Fruit fly (Drosophila melanogaster) whole organism, embryonic: Measurements from ENCODE around the gene CG7320.
A peak's percentile ranks its signal among the peaks of the same experiment; 100 is the strongest.

ENCODE experiments used
- Atf-2 ChIP-seq: fragments of 200-800 bp; sonication (Bioruptor generic); optimal IDR thresholded peaks from 2 replicates; lab custom pipeline; 2016; ENCODE audit warnings: missing biosample characterization, missing genetic modification characterization
- BEAF-32 ChIP-seq: fragments of 200-800 bp; sonication (Bioruptor generic); optimal IDR thresholded peaks from 3 replicates; lab custom pipeline; 2017; ENCODE audit warnings: missing biosample characterization, missing genetic modification characterization, mild to moderate bottlenecking, moderate library complexity, missing genetic modification reagents
- BtbVII ChIP-seq: fragments of 200-800 bp; sonication (Bioruptor generic); optimal IDR thresholded peaks from 3 replicates; lab custom pipeline; 2017; ENCODE audit warnings: missing biosample characterization, mild to moderate bottlenecking, missing genetic modification characterization
- CG10209 ChIP-seq: fragments of 200-800 bp; sonication (Bioruptor generic); optimal IDR thresholded peaks from 3 replicates; lab custom pipeline; 2017; ENCODE audit warnings: missing biosample characterization, mild to moderate bottlenecking, missing genetic modification characterization, missing genetic modification reagents
- CG10366 ChIP-seq: fragments of 200-800 bp; sonication (Bioruptor generic); IDR thresholded peaks from 2 replicates; pipeline ENCODE4 v1.3.6; 2022; ENCODE audit warnings: missing biosample characterization, missing genetic modification characterization
- CG10979 ChIP-seq: fragments of 200-800 bp; sonication (Bioruptor generic); optimal IDR thresholded peaks from 2 replicates; lab custom pipeline; 2018; ENCODE audit warnings: missing biosample characterization, mild to moderate bottlenecking, missing genetic modification characterization, moderate library complexity
- CG11504 ChIP-seq: fragments of 200-800 bp; sonication (Bioruptor generic); optimal IDR thresholded peaks from 3 replicates; lab custom pipeline; 2019; ENCODE audit warnings: missing biosample characterization, mild to moderate bottlenecking, missing genetic modification characterization, moderate library complexity
- CG12155 ChIP-seq: fragments of 200-800 bp; sonication (Bioruptor generic); optimal IDR thresholded peaks from 3 replicates; lab custom pipeline; 2016; ENCODE audit warnings: missing biosample characterization, missing genetic modification characterization
- CG12219 ChIP-seq: fragments of 200-800 bp; sonication (Bioruptor generic); optimal IDR thresholded peaks from 3 replicates; lab custom pipeline; 2018; ENCODE audit warnings: missing biosample characterization, mild to moderate bottlenecking, missing genetic modification characterization
- CG12391 ChIP-seq: fragments of 200-800 bp; sonication (Bioruptor generic); optimal IDR thresholded peaks from 3 replicates; lab custom pipeline; 2018; ENCODE audit warnings: missing biosample characterization, mild to moderate bottlenecking, missing genetic modification characterization, moderate library complexity
- CG12942 ChIP-seq: fragments of 200-800 bp; sonication (Bioruptor generic); optimal IDR thresholded peaks from 3 replicates; lab custom pipeline; 2016; ENCODE audit warnings: missing biosample characterization, missing genetic modification characterization
- CG13424 ChIP-seq: fragments of 200-800 bp; sonication (Bioruptor generic); optimal IDR thresholded peaks from 2 replicates; lab custom pipeline; 2019; ENCODE audit warnings: missing biosample characterization, mild to moderate bottlenecking, missing genetic modification characterization, moderate library complexity
- CG14014 ChIP-seq: fragments of 200-800 bp; sonication (Bioruptor generic); IDR thresholded peaks from 2 replicates; pipeline ENCODE4 v1.3.6; 2022; ENCODE audit warnings: missing biosample characterization, missing genetic modification characterization
- CG15601 ChIP-seq: fragments of 200-800 bp; sonication (Bioruptor generic); optimal IDR thresholded peaks from 3 replicates; lab custom pipeline; 2019; ENCODE audit warnings: missing biosample characterization, mild to moderate bottlenecking, missing genetic modification characterization, moderate library complexity
- CG1603 ChIP-seq: fragments of 200-800 bp; sonication (Bioruptor generic); optimal IDR thresholded peaks from 2 replicates; lab custom pipeline; 2019; ENCODE audit warnings: missing biosample characterization, mild to moderate bottlenecking, missing genetic modification characterization, moderate library complexity
- CG16813 ChIP-seq: fragments of 200-800 bp; sonication (Bioruptor generic); IDR thresholded peaks from 3 replicates; pipeline ENCODE4 v1.3.6; 2022; ENCODE audit warnings: missing biosample characterization, missing genetic modification characterization; ENCODE audit not compliant: partially characterized antibody
- CG17186 ChIP-seq: fragments of 200-800 bp; sonication (Bioruptor generic); optimal IDR thresholded peaks from 3 replicates; lab custom pipeline; 2017; ENCODE audit warnings: missing biosample characterization, missing genetic modification reagents, missing genetic modification characterization
- CG17829 ChIP-seq: fragments of 200-800 bp; optimal IDR thresholded peaks from 2 replicates; lab custom pipeline; 2019; ENCODE audit warnings: missing biosample characterization, mild to moderate bottlenecking, missing genetic modification characterization, moderate library complexity
- CG18011 ChIP-seq: fragments of 200-800 bp; sonication (Bioruptor generic); optimal IDR thresholded peaks from 2 replicates; lab custom pipeline; 2017; ENCODE audit warnings: missing biosample characterization, missing genetic modification characterization, mild to moderate bottlenecking, moderate library complexity, missing genotype
- CG18476 ChIP-seq: fragments of 200-800 bp; sonication (Bioruptor generic); optimal IDR thresholded peaks from 2 replicates; lab custom pipeline; 2016; ENCODE audit warnings: missing biosample characterization, mild to moderate bottlenecking, missing genetic modification characterization
- CG18764 ChIP-seq: fragments of 200-800 bp; sonication (Bioruptor generic); optimal IDR thresholded peaks from 3 replicates; lab custom pipeline; 2016; ENCODE audit warnings: missing biosample characterization, missing genetic modification characterization
- CG2199 ChIP-seq: fragments of 200-800 bp; sonication (Bioruptor generic); IDR thresholded peaks from 3 replicates; pipeline ENCODE4 v1.3.6; 2022; ENCODE audit warnings: missing biosample characterization, missing genetic modification characterization
- CG2202 ChIP-seq: fragments of 200-800 bp; sonication (Bioruptor generic); optimal IDR thresholded peaks from 2 replicates; lab custom pipeline; 2018; ENCODE audit warnings: missing biosample characterization, mild to moderate bottlenecking, missing genetic modification characterization
- CG30020 ChIP-seq: fragments of 200-800 bp; optimal IDR thresholded peaks from 2 replicates; lab custom pipeline; 2019; ENCODE audit warnings: missing biosample characterization, mild to moderate bottlenecking, missing genetic modification characterization, moderate library complexity
- CG30403 ChIP-seq: fragments of 200-800 bp; sonication (Bioruptor generic); optimal IDR thresholded peaks from 3 replicates; lab custom pipeline; 2016; ENCODE audit warnings: missing biosample characterization, missing genetic modification characterization
- CG34422 ChIP-seq: fragments of 200-800 bp; sonication (Bioruptor generic); IDR thresholded peaks from 3 replicates; pipeline ENCODE4 v1.3.6; 2022; ENCODE audit warnings: missing biosample characterization, missing genetic modification characterization
- CG4707 ChIP-seq: fragments of 200-800 bp; sonication (Bioruptor generic); optimal IDR thresholded peaks from 2 replicates; lab custom pipeline; 2018; ENCODE audit warnings: missing biosample characterization, mild to moderate bottlenecking, missing genetic modification characterization, moderate library complexity
- CG7357 ChIP-seq: fragments of 200-800 bp; sonication (Bioruptor generic); IDR thresholded peaks from 3 replicates; pipeline ENCODE4 v1.3.6; 2022; ENCODE audit warnings: missing biosample characterization, missing genetic modification characterization
- CG8290 ChIP-seq, 3 experiments: fragments of 200-800 bp; sonication (Bioruptor generic); optimal IDR thresholded peaks; 2 replicates each; lab custom pipeline; 2016 to 2019; ENCODE audit warnings: missing biosample characterization in 3 of 3, missing genetic modification characterization in 3 of 3, mild to moderate bottlenecking in 2 of 3, moderate library complexity in 1 of 3
- CG8478 ChIP-seq: fragments of >200 bp; optimal IDR thresholded peaks from 2 replicates; lab custom pipeline; 2018
- CG8924 ChIP-seq: fragments of 200-800 bp; optimal IDR thresholded peaks from 3 replicates; lab custom pipeline; 2019; ENCODE audit warnings: missing biosample characterization, mild to moderate bottlenecking, missing genetic modification characterization, moderate library complexity
- CG9932 ChIP-seq: fragments of 200-800 bp; sonication (Bioruptor generic); IDR thresholded peaks from 2 replicates; pipeline ENCODE4 v1.3.6; 2022; ENCODE audit warnings: missing biosample characterization, missing genetic modification characterization
- CoRest ChIP-seq: fragments of 200-800 bp; sonication (Bioruptor generic); optimal IDR thresholded peaks from 3 replicates; lab custom pipeline; 2018; ENCODE audit warnings: missing biosample characterization, mild to moderate bottlenecking, missing genetic modification characterization, moderate library complexity
- Dad ChIP-seq: fragments of 200-800 bp; sonication (Bioruptor generic); optimal IDR thresholded peaks from 3 replicates; lab custom pipeline; 2016; ENCODE audit warnings: missing biosample characterization, missing genetic modification characterization
- Drgx ChIP-seq: fragments of 200-800 bp; sonication (Bioruptor generic); IDR thresholded peaks from 2 replicates; pipeline ENCODE4 v1.3.6; 2022; ENCODE audit warnings: missing biosample characterization, missing genetic modification characterization
- ERR ChIP-seq: fragments of 200-800 bp; sonication (Bioruptor generic); optimal IDR thresholded peaks from 2 replicates; lab custom pipeline; 2016; ENCODE audit warnings: missing biosample characterization, missing genetic modification characterization
- Eip74EF ChIP-seq, 2 experiments: fragments of 200-800 bp in 1 of 2; fragments of >200 bp in 1 of 2; sonication (Bioruptor generic) in 1 of 2; optimal IDR thresholded peaks; 2 replicates each; lab custom pipeline; 2017 to 2019; ENCODE audit warnings: missing biosample characterization in 2 of 2, missing genetic modification characterization in 2 of 2, mild to moderate bottlenecking in 1 of 2, moderate library complexity in 1 of 2
- Hmx ChIP-seq: fragments of 200-800 bp; sonication (Bioruptor generic); optimal IDR thresholded peaks from 2 replicates; lab custom pipeline; 2016; ENCODE audit warnings: missing biosample characterization, missing genetic modification characterization
- Kr ChIP-seq: fragments of 200-800 bp; sonication (Bioruptor generic); optimal IDR thresholded peaks from 2 replicates; lab custom pipeline; 2017; ENCODE audit warnings: missing biosample characterization, mild to moderate bottlenecking, missing genetic modification characterization
- Rx ChIP-seq: fragments of 200-800 bp; sonication (Bioruptor generic); IDR thresholded peaks from 2 replicates; pipeline ENCODE4 v1.3.6; 2022; ENCODE audit warnings: missing biosample characterization, missing genetic modification characterization
- az2 ChIP-seq: fragments of 200-800 bp; sonication (Bioruptor generic); optimal IDR thresholded peaks from 3 replicates; lab custom pipeline; 2016; ENCODE audit warnings: missing biosample characterization, missing genetic modification characterization
- corto ChIP-seq: fragments of 200-800 bp; sonication (Bioruptor generic); optimal IDR thresholded peaks from 2 replicates; lab custom pipeline; 2016; ENCODE audit warnings: missing biosample characterization, mild to moderate bottlenecking, missing genetic modification characterization, moderate library complexity
- dmrt99B ChIP-seq: fragments of 200-800 bp; sonication (Bioruptor generic); optimal IDR thresholded peaks from 2 replicates; lab custom pipeline; 2018; ENCODE audit warnings: missing biosample characterization, mild to moderate bottlenecking, missing genetic modification characterization, moderate library complexity
- gcm2 ChIP-seq: fragments of 200-800 bp; sonication (Bioruptor generic); optimal IDR thresholded peaks from 2 replicates; lab custom pipeline; 2016; ENCODE audit warnings: missing biosample characterization, missing genetic modification characterization
- gsb ChIP-seq: fragments of 200-800 bp; sonication (Bioruptor generic); IDR thresholded peaks from 2 replicates; pipeline ENCODE4 v1.3.6; 2022; ENCODE audit warnings: missing biosample characterization, missing genetic modification characterization
- otp ChIP-seq: fragments of 200-800 bp; sonication (Bioruptor generic); IDR thresholded peaks from 3 replicates; pipeline ENCODE4, ENCODE4 v1.3.6; 2022; ENCODE audit warnings: missing biosample characterization, missing genetic modification characterization
- pho ChIP-seq: fragments of 200-800 bp; sonication (Bioruptor generic); optimal IDR thresholded peaks from 2 replicates; lab custom pipeline; 2016; ENCODE audit warnings: missing biosample characterization, missing genetic modification characterization
- run ChIP-seq: fragments of 200-800 bp; sonication (Bioruptor generic); optimal IDR thresholded peaks from 3 replicates; lab custom pipeline; 2018; ENCODE audit warnings: missing biosample characterization, mild to moderate bottlenecking, missing genetic modification characterization
- sob ChIP-seq: fragments of 200-800 bp; sonication (Bioruptor generic); IDR thresholded peaks from 2 replicates; pipeline ENCODE4 v1.3.6; 2022; ENCODE audit warnings: missing biosample characterization, missing genetic modification characterization
- stwl ChIP-seq: fragments of 200-800 bp; sonication (Bioruptor generic); optimal IDR thresholded peaks from 3 replicates; lab custom pipeline; 2018; ENCODE audit warnings: missing biosample characterization, mild to moderate bottlenecking, missing genetic modification characterization, moderate library complexity
- twi ChIP-seq: fragments of 200-800 bp; optimal IDR thresholded peaks from 2 replicates; lab custom pipeline; 2019; ENCODE audit warnings: missing biosample characterization, mild to moderate bottlenecking, missing genetic modification characterization, moderate library complexity
- vnd ChIP-seq: fragments of 200-800 bp; sonication (Bioruptor generic); IDR thresholded peaks from 3 replicates; pipeline ENCODE4 v1.3.6; 2022; ENCODE audit warnings: missing biosample characterization, missing genetic modification characterization; ENCODE audit not compliant: partially characterized antibody
- vvl ChIP-seq: fragments of 200-800 bp; sonication (Bioruptor generic); IDR thresholded peaks from 2 replicates; pipeline ENCODE4 v1.3.6; 2022; ENCODE audit warnings: missing biosample characterization, missing genetic modification characterization

CG7320 gene

dm6 chr3L:18203949-18204348 is 2.7 kb downstream of the CG7320 start (continued):
- TF ChIP-seq CG11504 (tag; lab: Kevin White, UChicago): peak; percentile 72
- no peak for TF ChIP-seq vnd (GFP tag; lab: Robert Waterston, UW)
- TF ChIP-seq CG14014 (GFP tag; lab: Robert Waterston, UW): peak; percentile 22; the same call in 1 of the 2 replicates
- no peak for TF ChIP-seq CG16813 (GFP tag; lab: Robert Waterston, UW)
- TF ChIP-seq CG10979: peak; percentile 90
- no peak for TF ChIP-seq corto (GFP tag; lab: Kevin White, UChicago)
- TF ChIP-seq CG2202 (tag; lab: Kevin White, UChicago): peak; percentile 56
- TF ChIP-seq Eip74EF (GFP tag; optimal IDR thresholded peaks at IDR 0.05; lab: Kevin White, UChicago): peak in 1 of 2 experiments; percentile 61
- TF ChIP-seq CG17186 (GFP tag; lab: Kevin White, UChicago): no peak
- TF ChIP-seq az2: peak; percentile 55
- TF ChIP-seq CG4707 (GFP tag; lab: Kevin White, UChicago): peak; percentile 18
- no peak for TF ChIP-seq CG2199 (GFP tag; lab: Robert Waterston, UW)
- no peak for TF ChIP-seq Rx (GFP tag; lab: Robert Waterston, UW)
- TF ChIP-seq CG12155: peak; percentile 14
- peak; percentile 59 for TF ChIP-seq CG30403 (GFP tag; lab: Kevin White, UChicago)
- peak; percentile 61 for TF ChIP-seq twi
- TF ChIP-seq CG10209: peak; percentile 36
- TF ChIP-seq CG13424: peak; percentile 62
- no peak for TF ChIP-seq otp
- peak; percentile 57 for TF ChIP-seq CG8290 (GFP tag; optimal IDR thresholded peaks at IDR 0.05; lab: Kevin White, UChicago)
- no peak for TF ChIP-seq CG8290 (tag; optimal IDR thresholded peaks at IDR 0.05; lab: Kevin White, UChicago)
- no peak for TF ChIP-seq BtbVII (GFP tag; lab: Kevin White, UChicago)
- peak; percentile 19 for TF ChIP-seq stwl
- peak; percentile 89 for TF ChIP-seq CG17829 (tag; lab: Kevin White, UChicago)
- TF ChIP-seq dmrt99B (tag; lab: Kevin White, UChicago): peak; percentile 59
- TF ChIP-seq Kr (GFP tag; lab: Kevin White, UChicago): peak; percentile 10
- no peak for TF ChIP-seq CG18011 (GFP tag; lab: Kevin White, UChicago)
- TF ChIP-seq CG15601 (tag; lab: Kevin White, UChicago): peak; percentile 86
- TF ChIP-seq CG12391: peak; percentile 81
- TF ChIP-seq CG18764 (GFP tag; lab: Kevin White, UChicago): peak; percentile 44
- TF ChIP-seq ERR (GFP tag; lab: Kevin White, UChicago): no peak
- TF ChIP-seq CG18476 (GFP tag; lab: Kevin White, UChicago): no peak
- TF ChIP-seq Hmx (GFP tag; lab: Kevin White, UChicago): no peak
- TF ChIP-seq gcm2 (GFP tag; lab: Kevin White, UChicago): no peak
- TF ChIP-seq CG8924 (tag; lab: Kevin White, UChicago): peak; percentile 79
- TF ChIP-seq CoRest: peak; percentile 70
- TF ChIP-seq Atf-2: no peak
- TF ChIP-seq CG12942 (GFP tag; lab: Kevin White, UChicago): no peak
- no peak for TF ChIP-seq CG1603 (tag; lab: Kevin White, UChicago)
- TF ChIP-seq CG30020 (tag; lab: Kevin White, UChicago): peak; percentile 30
- TF ChIP-seq, all 482 proteins: peak for 143

dm6 chr3L:18204366-18204765 is 3.1 kb downstream of the CG7320 start:
- no peak for TF ChIP-seq run (tag; lab: Kevin White, UChicago)
- TF ChIP-seq BEAF-32: no peak
- TF ChIP-seq sob (GFP tag; lab: Robert Waterston, UW): no peak
- TF ChIP-seq CG7357 (GFP tag; lab: Robert Waterston, UW): no peak
- TF ChIP-seq Drgx: 0 out of 2 replicates have a peak, but pooled peaks have one; percentile 6
- TF ChIP-seq CG10366 (GFP tag; lab: Robert Waterston, UW): no peak
- no peak for TF ChIP-seq Dad (GFP tag; lab: Kevin White, UChicago)
- TF ChIP-seq vvl (GFP tag; lab: Robert Waterston, UW): peak; percentile 1; the same call in 1 of the 2 replicates
- TF ChIP-seq CG8478 (lab: Kevin White, UChicago): no peak
- TF ChIP-seq pho: no peak
- no peak for TF ChIP-seq CG9932
- no peak for TF ChIP-seq CG34422
- no peak for TF ChIP-seq CG12219 (GFP tag; lab: Kevin White, UChicago)
- no peak for TF ChIP-seq gsb
